Worm (Caenorhabditis elegans) whole organism, L4/young adult: ENCODE data around the gene pde-2.

Source experiments
- W03F9.2 ChIP-seq: fragments of 150-350 bp; optimal IDR thresholded peaks from 2 replicates; lab custom pipeline; 2014; ENCODE audit warnings: missing biosample characterization, missing genetic modification characterization
- dao-5 ChIP-seq: sonication (generic microtip); optimal IDR thresholded peaks from 2 replicates; lab custom pipeline; 2016; ENCODE audit warnings: missing genotype, missing genetic modification characterization, moderate library complexity, missing compliant biosample characterization
- him-1 ChIP-seq: sonication (generic microtip); optimal IDR thresholded peaks from 2 replicates; lab custom pipeline; 2016; ENCODE audit warnings: missing genotype, missing genetic modification reagents, missing genetic modification characterization, missing compliant biosample characterization

- TF ChIP-seq him-1 (no peak), W03F9.2 (no peak), dao-5 (tag; lab: Kevin White, UChicago) (no peak)
Measured at ce11 chrIII:9026951-9027350, 45.3 kb upstream of the pde-2 start, which contains the start of gene F59B2.13.
